Worm (Caenorhabditis elegans): Measurements from ENCODE around the gene spe-10.
A peak's percentile ranks its signal among the peaks of the same experiment; 100 is the strongest.

spe-10 gene

DNA sequence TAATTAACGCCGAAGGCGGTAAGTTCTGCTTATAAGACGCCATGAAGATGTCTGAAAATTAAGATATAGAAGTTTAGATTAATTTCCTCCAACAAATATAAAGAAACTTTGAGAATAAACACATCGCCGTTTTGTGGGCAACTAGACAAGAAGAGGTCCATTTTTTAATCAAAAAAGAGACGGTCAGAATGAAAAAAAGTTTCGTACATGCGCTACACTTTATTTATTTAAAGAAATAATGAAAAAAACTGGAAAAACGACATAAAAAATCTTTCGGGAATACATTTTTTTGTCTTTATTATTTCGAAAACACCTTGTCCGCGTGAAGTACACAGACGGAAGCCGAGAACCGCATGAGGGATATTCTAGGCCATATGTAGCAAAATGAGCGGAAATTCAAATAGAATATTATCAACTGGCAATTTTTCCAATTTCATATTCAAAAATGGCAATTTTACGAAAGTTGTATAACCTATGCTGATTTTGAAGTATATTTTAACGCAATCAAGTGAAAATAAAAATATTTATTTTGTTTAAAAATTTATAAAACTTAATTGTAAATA is 28.2 kb upstream of the spe-10 start, which contains the start of gene sluh-7:
Gene sluh-7 (minus strand): TSS at position 51 of the 563 bp plus-strand sequence.
- TF ChIP-seq Y55F3AM.14 (GFP tag; optimal IDR thresholded peaks at IDR 0.05), result no peak
- TF ChIP-seq nhr-21 (tag; optimal IDR thresholded peaks at IDR 0.05), result peak; percentile 68
- TF ChIP-seq snpc-4 (tag; optimal IDR thresholded peaks at IDR 0.05), result peak; percentile 69
- peak; percentile 89 for TF ChIP-seq unc-55 (GFP tag; optimal IDR thresholded peaks at IDR 0.05)
- no peak for TF ChIP-seq elt-3 (tag; optimal IDR thresholded peaks at IDR 0.05)
- no peak for TF ChIP-seq nhr-23 (tag; optimal IDR thresholded peaks at IDR 0.05)
- TF ChIP-seq sem-4 (tag; optimal IDR thresholded peaks at IDR 0.05), result peak; percentile 64
- no peak for TF ChIP-seq mdl-1 (tag; optimal IDR thresholded peaks at IDR 0.05)
- TF ChIP-seq nhr-6 (tag; optimal IDR thresholded peaks at IDR 0.05), result peak; percentile 65
- no peak for TF ChIP-seq lin-39 (tag; optimal IDR thresholded peaks at IDR 0.05)
- peak; percentile 80 for TF ChIP-seq lin-13 (GFP tag; optimal IDR thresholded peaks at IDR 0.05)
- peak; percentile 30 for TF ChIP-seq nhr-129 (tag; optimal IDR thresholded peaks at IDR 0.05)
- TF ChIP-seq fos-1 (tag; optimal IDR thresholded peaks at IDR 0.05), result peak; percentile 16
- no peak for TF ChIP-seq skn-1 (tag; optimal IDR thresholded peaks at IDR 0.05)
- TF ChIP-seq egl-27 (tag; optimal IDR thresholded peaks at IDR 0.05), result peak; percentile 18
- TF ChIP-seq sma-3 (GFP tag; optimal IDR thresholded peaks at IDR 0.05), result peak; percentile 84
- no peak for TF ChIP-seq ceh-82 (tag; optimal IDR thresholded peaks at IDR 0.05)
- no peak for TF ChIP-seq ztf-11 (tag; optimal IDR thresholded peaks at IDR 0.05)
- no peak for TF ChIP-seq nhr-77 (tag; optimal IDR thresholded peaks at IDR 0.05)
- TF ChIP-seq crh-2 (tag; optimal IDR thresholded peaks at IDR 0.05), result peak; percentile 82
- no peak for TF ChIP-seq dmd-4 (tag; optimal IDR thresholded peaks at IDR 0.05)
- no peak for TF ChIP-seq nhr-11 (tag; optimal IDR thresholded peaks at IDR 0.05)
- TF ChIP-seq nhr-237 (tag; optimal IDR thresholded peaks at IDR 0.05), result no peak
- no peak for TF ChIP-seq ama-1 (optimal IDR thresholded peaks at IDR 0.05)
- peak; percentile 67 to 90 for TF ChIP-seq lsy-2 (tag; optimal IDR thresholded peaks at IDR 0.05)
- TF ChIP-seq blmp-1 (tag; optimal IDR thresholded peaks at IDR 0.05; ENCODE audit: insufficient read depth), result no peak
- TF ChIP-seq unc-39 (tag; optimal IDR thresholded peaks at IDR 0.05), result no peak
- TF ChIP-seq ztf-4 (tag; optimal IDR thresholded peaks at IDR 0.05), result no peak
- no peak for TF ChIP-seq peb-1 (tag; optimal IDR thresholded peaks at IDR 0.05)
- TF ChIP-seq ceh-16 (tag; optimal IDR thresholded peaks at IDR 0.05), result peak; percentile 16
- no peak for TF ChIP-seq nhr-10 (tag; optimal IDR thresholded peaks at IDR 0.05)
- TF ChIP-seq aly-2 (tag; optimal IDR thresholded peaks at IDR 0.05), result no peak
- TF ChIP-seq mab-5 (tag; optimal IDR thresholded peaks at IDR 0.05), result peak; percentile 5
- TF ChIP-seq lin-11 (tag; optimal IDR thresholded peaks at IDR 0.05), result peak; percentile 18
- TF ChIP-seq zag-1 (tag; optimal IDR thresholded peaks at IDR 0.05), result no peak
- no peak for TF ChIP-seq nhr-12 (tag; optimal IDR thresholded peaks at IDR 0.05)
- no peak for TF ChIP-seq R02D3.7 (tag; optimal IDR thresholded peaks at IDR 0.05)
- no peak for TF ChIP-seq ztf-1 (GFP tag; conservative IDR thresholded peaks at IDR 0.05)
- no peak for TF ChIP-seq ZK546.5 (tag; optimal IDR thresholded peaks at IDR 0.05)
- peak; percentile 94 for TF ChIP-seq gmeb-1 (tag; optimal IDR thresholded peaks at IDR 0.05)
- no peak for TF ChIP-seq alr-1 (tag; optimal IDR thresholded peaks at IDR 0.05)
- TF ChIP-seq nhr-25 (tag; optimal IDR thresholded peaks at IDR 0.05), result peak; percentile 84
- no peak for TF ChIP-seq elt-1 (tag; optimal IDR thresholded peaks at IDR 0.05)
- TF ChIP-seq F13H6.1 (tag; optimal IDR thresholded peaks at IDR 0.05), result peak; percentile 82
- peak; percentile 92 for TF ChIP-seq sma-9 (GFP tag; optimal IDR thresholded peaks at IDR 0.05)
- no peak for TF ChIP-seq sma-9 (tag; optimal IDR thresholded peaks at IDR 0.05)
- TF ChIP-seq C34F6.9 (tag; optimal IDR thresholded peaks at IDR 0.05), result peak; percentile 87
- TF ChIP-seq mbf-1 (tag; optimal IDR thresholded peaks at IDR 0.05), result no peak
- no peak for TF ChIP-seq unc-62 (GFP tag; optimal IDR thresholded peaks at IDR 0.05)

Measured in whole organism, L2 larva.